Fruit fly (Drosophila melanogaster): ENCODE results near the gene CG6324.

Gene CG6324

DNA sequence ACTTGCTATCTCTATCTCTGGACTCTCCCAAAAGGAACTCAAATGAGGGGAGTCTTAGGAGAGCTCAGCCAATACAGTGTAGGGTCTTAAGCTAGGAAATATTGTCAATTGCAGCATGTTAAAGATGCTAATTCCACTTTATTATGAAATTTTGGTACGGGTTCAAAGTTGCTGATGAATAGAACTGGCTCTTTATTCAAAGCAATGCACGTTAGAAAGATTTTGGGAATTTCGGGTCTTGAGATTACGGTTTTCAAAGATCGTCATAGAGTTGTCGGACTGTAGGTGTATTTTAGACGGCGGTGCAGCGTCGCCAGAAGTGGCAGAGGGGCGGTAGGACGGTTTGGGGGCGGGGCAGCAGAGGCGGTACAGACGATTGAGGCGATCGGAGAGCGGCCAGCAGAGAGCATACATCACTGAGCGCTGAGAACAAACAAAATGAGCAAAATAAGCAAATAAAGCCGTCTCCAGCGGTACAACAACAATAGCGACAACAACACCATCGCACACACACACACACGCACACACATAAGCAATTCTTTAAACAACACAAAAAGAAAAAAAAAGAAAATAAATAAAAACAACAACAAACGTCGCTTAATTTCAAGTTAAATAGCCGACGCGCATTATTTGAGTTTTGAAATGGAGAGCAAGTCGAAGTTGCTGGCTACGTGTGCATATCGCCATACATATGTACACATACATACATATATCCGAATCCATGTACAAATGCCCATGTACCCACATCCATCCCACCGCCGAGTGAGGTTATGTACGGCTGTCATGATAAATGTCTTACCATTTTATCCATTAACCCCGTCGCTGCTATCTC is 21.8 kb downstream of the CG6324 start (continued):
- TF ChIP-seq Vsx1 (GFP tag; optimal IDR thresholded peaks at IDR 0.05) (peak; percentile 20), bigmax (GFP tag; optimal IDR thresholded peaks at IDR 0.05) (peak; percentile 87), Side (GFP tag; optimal IDR thresholded peaks at IDR 0.05) (no peak), Blimp-1 (GFP tag; optimal IDR thresholded peaks at IDR 0.05) (peak; percentile 21), eyg (GFP tag; optimal IDR thresholded peaks at IDR 0.05) (no peak), mld (GFP tag; IDR thresholded peaks at IDR 0.05; ENCODE audit: partially characterized antibody) (no peak), prd (optimal IDR thresholded peaks at IDR 0.05) (no peak), prd (GFP tag; IDR thresholded peaks at IDR 0.05) (peak; percentile 47; the same call in 1 of the 3 replicates), CG14667 (GFP tag; IDR thresholded peaks at IDR 0.05) (no peak), Chrac-16 (GFP tag; optimal IDR thresholded peaks at IDR 0.05) (no peak), kah (GFP tag; optimal IDR thresholded peaks at IDR 0.05) (no peak), Xrp1 (GFP tag; IDR thresholded peaks at IDR 0.05) (0 out of 2 replicates have a peak, but pooled peaks have one; percentile 19), CG7786 (GFP tag; optimal IDR thresholded peaks at IDR 0.05) (no peak), CG10431 (GFP tag; optimal IDR thresholded peaks at IDR 0.05) (peak; percentile 53), CG4707 (GFP tag; optimal IDR thresholded peaks at IDR 0.05) (no peak), jigr1 (GFP tag; IDR thresholded peaks at IDR 0.05) (no peak), CG43689 (GFP tag; IDR thresholded peaks at IDR 0.05) (no peak), yki (optimal IDR thresholded peaks at IDR 0.05) (no peak), fu2 (GFP tag; optimal IDR thresholded peaks at IDR 0.05) (no peak), CG3838 (GFP tag; optimal IDR thresholded peaks at IDR 0.05) (no peak), CG16863 (GFP tag; optimal IDR thresholded peaks at IDR 0.05) (no peak), Rx (GFP tag; IDR thresholded peaks at IDR 0.05) (no peak), Antp (GFP tag; optimal IDR thresholded peaks at IDR 0.05) (no peak), CG15601 (tag; optimal IDR thresholded peaks at IDR 0.05) (peak; percentile 45), esg (GFP tag; conservative IDR thresholded peaks at IDR 0.05) (no peak), caup (GFP tag; optimal IDR thresholded peaks at IDR 0.05; ENCODE audit: severe bottlenecking) (no peak), h (optimal IDR thresholded peaks at IDR 0.05) (no peak), Lim3 (GFP tag; IDR thresholded peaks at IDR 0.05) (no peak), Mes4 (GFP tag; optimal IDR thresholded peaks at IDR 0.05) (no peak), CG1233 (GFP tag; optimal IDR thresholded peaks at IDR 0.05) (peak; percentile 5), CG14014 (GFP tag; IDR thresholded peaks at IDR 0.05) (no peak), CG7928 (GFP tag; optimal IDR thresholded peaks at IDR 0.05) (no peak), CG18599 (GFP tag; optimal IDR thresholded peaks at IDR 0.05) (no peak), rib (GFP tag; IDR thresholded peaks at IDR 0.05) (no peak), CG10267 (tag; optimal IDR thresholded peaks at IDR 0.05) (no peak), ara (GFP tag; IDR thresholded peaks at IDR 0.05) (peak; percentile 31; the same call in 1 of the 2 replicates), chm (GFP tag; IDR thresholded peaks at IDR 0.05) (peak; percentile 11; the same call in 1 of the 2 replicates), usp (GFP tag; optimal IDR thresholded peaks at IDR 0.05) (no peak), gcm2 (GFP tag; optimal IDR thresholded peaks at IDR 0.05) (no peak), cg (GFP tag; optimal IDR thresholded peaks at IDR 0.05) (peak; percentile 52), phol (tag; optimal IDR thresholded peaks at IDR 0.05) (peak; percentile 8), CG30403 (GFP tag; optimal IDR thresholded peaks at IDR 0.05) (peak; percentile 15), CG1832 (GFP tag; optimal IDR thresholded peaks at IDR 0.05) (no peak), p53 (GFP tag; optimal IDR thresholded peaks at IDR 0.05) (no peak), ac (GFP tag; optimal IDR thresholded peaks at IDR 0.05) (peak; percentile 13), CG6689 (GFP tag; IDR thresholded peaks at IDR 0.05) (no peak), CG16779 (GFP tag; IDR thresholded peaks at IDR 0.05) (no peak), vvl (GFP tag; IDR thresholded peaks at IDR 0.05) (no peak), dimm (GFP tag; IDR thresholded peaks at IDR 0.05) (no peak), peb (GFP tag; IDR thresholded peaks at IDR 0.05) (peak; percentile 6; the same call in 1 of the 2 replicates), Ada2b (GFP tag; IDR thresholded peaks at IDR 0.05) (no peak)
